ENCODE assay signal across 1 fruit fly cellular context in genomic region chrX:5419045-5419901, dm6.
A peak's percentile ranks its signal among the peaks of the same experiment; 100 is the strongest.
TF ChIP-seq lines count a peak whose summit lies in the region.

No protein-coding gene starts in this region.

TF ChIP-seq in whole organism, embryonic, 481 proteins besides CTCF, POLR2A, EP300 and RAD21 (continued from another document):
- TF ChIP-seq ro (GFP tag; IDR thresholded peaks at IDR 0.05; lab: Robert Waterston, UW) (peak; percentile 68), fd102C (GFP tag; optimal IDR thresholded peaks at IDR 0.05; lab: Kevin White, UChicago) (no peak), MTF-1 (GFP tag; optimal IDR thresholded peaks at IDR 0.05; lab: Kevin White, UChicago; ENCODE audit: borderline replicate concordance) (no peak), HmgD (GFP tag; optimal IDR thresholded peaks at IDR 0.05; lab: Kevin White, UChicago) (peak; percentile 34), CG31365 (tag; optimal IDR thresholded peaks at IDR 0.05; lab: Kevin White, UChicago) (no peak), CG14014 (GFP tag; IDR thresholded peaks at IDR 0.05; lab: Robert Waterston, UW) (peak; percentile 74), Asciz (GFP tag; optimal IDR thresholded peaks at IDR 0.05; lab: Kevin White, UChicago) (peak; percentile 60), CG17802 (tag; optimal IDR thresholded peaks at IDR 0.05; lab: Kevin White, UChicago) (peak; percentile 19), Dll (GFP tag; IDR thresholded peaks at IDR 0.05; lab: Robert Waterston, UW; ENCODE audit: partially characterized antibody) (no peak), CG10462 (GFP tag; optimal IDR thresholded peaks at IDR 0.05; lab: Kevin White, UChicago) (peak; percentile 39), CG42726 (GFP tag; IDR thresholded peaks at IDR 0.05; lab: Robert Waterston, UW; ENCODE audit: partially characterized antibody) (no peak), CG17912 (GFP tag; optimal IDR thresholded peaks at IDR 0.05; lab: Kevin White, UChicago) (no peak), ttk (GFP tag; IDR thresholded peaks at IDR 0.05; lab: Robert Waterston, UW) (peak; percentile 67), CG4328 (GFP tag; optimal IDR thresholded peaks at IDR 0.05; lab: Kevin White, UChicago) (peak; percentile 43), Doc3 (GFP tag; IDR thresholded peaks at IDR 0.05; lab: Robert Waterston, UW; ENCODE audit: partially characterized antibody) (no peak)
